Fruit fly (Drosophila melanogaster) whole organism, embryonic: Measurements from ENCODE around the gene Syt12.
A peak's percentile ranks its signal among the peaks of the same experiment; 100 is the strongest.

Experiments used
- Ada2b ChIP-seq: fragments of 200-800 bp; sonication (Bioruptor generic); IDR thresholded peaks from 2 replicates; pipeline ENCODE4 v1.3.6; 2022; ENCODE audit warnings: missing biosample characterization, missing genetic modification characterization
- Atf3 ChIP-seq: fragments of 200-800 bp; sonication (Bioruptor generic); optimal IDR thresholded peaks from 3 replicates; lab custom pipeline; 2016; ENCODE audit warnings: missing biosample characterization, missing genetic modification characterization
- Awh ChIP-seq: fragments of 200-800 bp; sonication (Bioruptor generic); IDR thresholded peaks from 2 replicates; pipeline ENCODE4, ENCODE4 v1.3.6; 2022; ENCODE audit warnings: missing biosample characterization, missing genetic modification characterization
- CG10431 ChIP-seq: fragments of 200-800 bp; sonication (Bioruptor generic); optimal IDR thresholded peaks from 3 replicates; lab custom pipeline; 2018; ENCODE audit warnings: missing biosample characterization, mild to moderate bottlenecking, missing genetic modification characterization
- CG10462 ChIP-seq: fragments of 200-800 bp; sonication (Bioruptor generic); optimal IDR thresholded peaks from 2 replicates; lab custom pipeline; 2016; ENCODE audit warnings: missing biosample characterization, missing genetic modification characterization
- CG10959 ChIP-seq: fragments of 200-800 bp; sonication (Bioruptor generic); IDR thresholded peaks from 2 replicates; pipeline ENCODE4 v1.3.6; 2022; ENCODE audit warnings: missing biosample characterization, missing genetic modification characterization
- CG12769 ChIP-seq: fragments of 200-800 bp; sonication (Bioruptor generic); optimal IDR thresholded peaks from 2 replicates; lab custom pipeline; 2019; ENCODE audit warnings: missing biosample characterization, mild to moderate bottlenecking, missing genetic modification characterization, moderate library complexity
- CG13424 ChIP-seq: fragments of 200-800 bp; sonication (Bioruptor generic); optimal IDR thresholded peaks from 2 replicates; lab custom pipeline; 2019; ENCODE audit warnings: missing biosample characterization, mild to moderate bottlenecking, missing genetic modification characterization, moderate library complexity
- CG14441 ChIP-seq: fragments of 200-800 bp; sonication (Bioruptor generic); IDR thresholded peaks from 2 replicates; pipeline ENCODE4 v1.3.6; 2022; ENCODE audit warnings: missing biosample characterization, missing genetic modification characterization
- CG14710 ChIP-seq: fragments of 200-800 bp; sonication (Bioruptor generic); optimal IDR thresholded peaks from 3 replicates; lab custom pipeline; 2019; ENCODE audit warnings: missing biosample characterization, mild to moderate bottlenecking, missing genetic modification characterization, moderate library complexity
- CG15514 ChIP-seq: fragments of 200-800 bp; sonication (Bioruptor generic); optimal IDR thresholded peaks from 3 replicates; lab custom pipeline; 2017; ENCODE audit warnings: missing biosample characterization, missing genetic modification characterization, mild to moderate bottlenecking, moderate library complexity, missing genetic modification reagents
- CG16813 ChIP-seq: fragments of 200-800 bp; sonication (Bioruptor generic); IDR thresholded peaks from 3 replicates; pipeline ENCODE4 v1.3.6; 2022; ENCODE audit warnings: missing biosample characterization, missing genetic modification characterization; ENCODE audit not compliant: partially characterized antibody
- CG2199 ChIP-seq: fragments of 200-800 bp; sonication (Bioruptor generic); IDR thresholded peaks from 3 replicates; pipeline ENCODE4 v1.3.6; 2022; ENCODE audit warnings: missing biosample characterization, missing genetic modification characterization
- CG2202 ChIP-seq: fragments of 200-800 bp; sonication (Bioruptor generic); optimal IDR thresholded peaks from 2 replicates; lab custom pipeline; 2018; ENCODE audit warnings: missing biosample characterization, mild to moderate bottlenecking, missing genetic modification characterization
- CG32532 ChIP-seq: fragments of 200-800 bp; sonication (Bioruptor generic); IDR thresholded peaks from 2 replicates; pipeline ENCODE4 v1.3.6; 2022; ENCODE audit warnings: missing biosample characterization, missing genetic modification characterization
- CG32767 ChIP-seq: fragments of 200-800 bp; sonication (Bioruptor generic); IDR thresholded peaks from 2 replicates; pipeline ENCODE4 v1.3.6; 2022; ENCODE audit warnings: missing biosample characterization, missing genetic modification characterization
- CG33213 ChIP-seq: fragments of 200-800 bp; sonication (Bioruptor generic); optimal IDR thresholded peaks from 3 replicates; lab custom pipeline; 2016; ENCODE audit warnings: missing biosample characterization, missing genetic modification characterization
- CG34376 ChIP-seq: fragments of 200-800 bp; sonication (Bioruptor generic); optimal IDR thresholded peaks from 2 replicates; lab custom pipeline; 2018; ENCODE audit warnings: missing biosample characterization, mild to moderate bottlenecking, missing genetic modification characterization
- CG3847 ChIP-seq: fragments of 200-800 bp; sonication (Bioruptor generic); IDR thresholded peaks from 2 replicates; pipeline ENCODE4 v1.3.6; 2022; ENCODE audit warnings: missing biosample characterization, missing genetic modification characterization
- CG4404 ChIP-seq: fragments of 200-800 bp; sonication (Bioruptor generic); IDR thresholded peaks from 2 replicates; pipeline ENCODE4 v1.3.6; 2022; ENCODE audit warnings: missing biosample characterization, missing genetic modification characterization
- CG7271 ChIP-seq: fragments of 200-800 bp; sonication (Bioruptor generic); optimal IDR thresholded peaks from 2 replicates; lab custom pipeline; 2018; ENCODE audit warnings: missing biosample characterization, mild to moderate bottlenecking, missing genetic modification characterization, moderate library complexity
- CG7357 ChIP-seq: fragments of 200-800 bp; sonication (Bioruptor generic); IDR thresholded peaks from 3 replicates; pipeline ENCODE4 v1.3.6; 2022; ENCODE audit warnings: missing biosample characterization, missing genetic modification characterization
- CG7786 ChIP-seq: fragments of 200-800 bp; sonication (Bioruptor generic); optimal IDR thresholded peaks from 2 replicates; lab custom pipeline; 2016; ENCODE audit warnings: missing biosample characterization, missing genetic modification characterization
- CG9215 ChIP-seq: fragments of 200-800 bp; sonication (Bioruptor generic); IDR thresholded peaks from 2 replicates; pipeline ENCODE4 v1.3.6; 2022; ENCODE audit warnings: missing biosample characterization, missing genetic modification characterization
- CG9727 ChIP-seq: fragments of 200-800 bp; sonication (Bioruptor generic); optimal IDR thresholded peaks from 3 replicates; lab custom pipeline; 2017; ENCODE audit warnings: missing biosample characterization, mild to moderate bottlenecking, missing genetic modification characterization
- E2f1 ChIP-seq: fragments of 200-800 bp; sonication (Bioruptor generic); IDR thresholded peaks from 2 replicates; pipeline ENCODE4 v1.3.6; 2022; ENCODE audit warnings: missing biosample characterization, missing genetic modification characterization
- Elba2 ChIP-seq: fragments of 200-800 bp; sonication (Bioruptor generic); optimal IDR thresholded peaks from 3 replicates; lab custom pipeline; 2016; ENCODE audit warnings: missing biosample characterization, missing genetic modification characterization
- Hmx ChIP-seq: fragments of 200-800 bp; sonication (Bioruptor generic); optimal IDR thresholded peaks from 2 replicates; lab custom pipeline; 2016; ENCODE audit warnings: missing biosample characterization, missing genetic modification characterization
- MESR4 ChIP-seq: fragments of 200-800 bp; sonication (Bioruptor generic); optimal IDR thresholded peaks from 2 replicates; lab custom pipeline; 2018; ENCODE audit warnings: missing biosample characterization, mild to moderate bottlenecking, missing genetic modification characterization, moderate library complexity
- MTF-1 ChIP-seq: fragments of 200-800 bp; sonication (Bioruptor generic); optimal IDR thresholded peaks from 2 replicates; lab custom pipeline; 2018; ENCODE audit warnings: missing biosample characterization, mild to moderate bottlenecking, missing genetic modification characterization, borderline replicate concordance
- Sin3A ChIP-seq: fragments of >200 bp; optimal IDR thresholded peaks from 2 replicates; lab custom pipeline; 2018
- Six4 ChIP-seq: fragments of 200-800 bp; sonication (Bioruptor generic); optimal IDR thresholded peaks from 2 replicates; lab custom pipeline; 2016; ENCODE audit warnings: missing biosample characterization, missing genetic modification characterization
- TFAM ChIP-seq: fragments of 200-800 bp; sonication (Bioruptor generic); optimal IDR thresholded peaks from 2 replicates; lab custom pipeline; 2017; ENCODE audit warnings: missing biosample characterization, missing genetic modification characterization, inconsistent platforms
- aop ChIP-seq: fragments of 200-800 bp; sonication (Bioruptor generic); IDR thresholded peaks from 2 replicates; pipeline ENCODE4 v1.3.6; 2022; ENCODE audit warnings: missing biosample characterization, missing genetic modification characterization
- az2 ChIP-seq: fragments of 200-800 bp; sonication (Bioruptor generic); optimal IDR thresholded peaks from 3 replicates; lab custom pipeline; 2016; ENCODE audit warnings: missing biosample characterization, missing genetic modification characterization
- bigmax ChIP-seq: fragments of 200-800 bp; sonication (Bioruptor generic); optimal IDR thresholded peaks from 2 replicates; lab custom pipeline; 2018; ENCODE audit warnings: missing biosample characterization, mild to moderate bottlenecking, missing genetic modification characterization
- btn ChIP-seq: fragments of 200-800 bp; sonication (Bioruptor generic); optimal IDR thresholded peaks from 2 replicates; lab custom pipeline; 2016; ENCODE audit warnings: missing biosample characterization, missing genetic modification characterization
- chn ChIP-seq: fragments of 200-800 bp; sonication (Bioruptor generic); optimal IDR thresholded peaks from 2 replicates; lab custom pipeline; 2016; ENCODE audit warnings: missing biosample characterization, missing genetic modification characterization
- danr ChIP-seq: fragments of 200-800 bp; sonication (Bioruptor generic); IDR thresholded peaks from 2 replicates; pipeline ENCODE4 v1.3.6; 2022; ENCODE audit warnings: missing biosample characterization, missing genetic modification characterization
- en ChIP-seq: fragments of 200-800 bp; sonication (Bioruptor generic); optimal IDR thresholded peaks from 2 replicates; lab custom pipeline; 2016; ENCODE audit warnings: missing biosample characterization, missing genetic modification characterization
- fd3F ChIP-seq: fragments of 200-800 bp; sonication (Bioruptor generic); optimal IDR thresholded peaks from 2 replicates; lab custom pipeline; 2018; ENCODE audit warnings: missing biosample characterization, mild to moderate bottlenecking, missing genetic modification characterization, moderate library complexity
- grn ChIP-seq: fragments of 200-800 bp; sonication (Bioruptor generic); optimal IDR thresholded peaks from 3 replicates; lab custom pipeline; 2017; ENCODE audit warnings: missing biosample characterization, missing genetic modification characterization
- hbn ChIP-seq: fragments of 200-800 bp; sonication (Bioruptor generic); IDR thresholded peaks from 2 replicates; pipeline ENCODE4 v1.3.6; 2022; ENCODE audit warnings: missing biosample characterization, missing genetic modification characterization; ENCODE audit not compliant: partially characterized antibody
- lola ChIP-seq, 3 experiments: fragments of >200 bp in 2 of 3; fragments of 200-800 bp in 1 of 3; sonication (Bioruptor generic) in 1 of 3; optimal IDR thresholded peaks; 2 replicates each; lab custom pipeline; 2017 to 2019; ENCODE audit warnings: missing biosample characterization in 3 of 3, missing genetic modification characterization in 3 of 3, mild to moderate bottlenecking in 1 of 3, moderate library complexity in 1 of 3
- nerfin-2 ChIP-seq: fragments of 200-800 bp; sonication (Bioruptor generic); IDR thresholded peaks from 2 replicates; pipeline ENCODE4 v1.3.6; 2022; ENCODE audit warnings: missing biosample characterization, missing genetic modification characterization; ENCODE audit not compliant: partially characterized antibody
- sna ChIP-seq: fragments of 200-800 bp; sonication (Bioruptor generic); IDR thresholded peaks from 2 replicates; pipeline ENCODE4 v1.3.6; 2022; ENCODE audit warnings: missing biosample characterization, missing genetic modification characterization; ENCODE audit not compliant: partially characterized antibody
- stc ChIP-seq: fragments of 200-800 bp; sonication (Bioruptor generic); IDR thresholded peaks from 2 replicates; pipeline ENCODE4 v1.3.6; 2022; ENCODE audit warnings: missing biosample characterization, missing genetic modification characterization
- toy ChIP-seq: fragments of 200-800 bp; sonication (Bioruptor generic); IDR thresholded peaks from 2 replicates; pipeline ENCODE4 v1.3.6; 2022; ENCODE audit warnings: missing biosample characterization, missing genetic modification characterization
- tx ChIP-seq: fragments of 200-800 bp; sonication (Bioruptor generic); optimal IDR thresholded peaks from 2 replicates; lab custom pipeline; 2016; ENCODE audit warnings: missing biosample characterization, missing genetic modification characterization
- zen ChIP-seq: fragments of 200-800 bp; sonication (Bioruptor generic); optimal IDR thresholded peaks from 3 replicates; lab custom pipeline; 2018; ENCODE audit warnings: missing biosample characterization, mild to moderate bottlenecking, missing genetic modification characterization, moderate library complexity

Syt12 gene

dm6 chrX:13387373-13387850 is 28.4 kb downstream of the Syt12 start, which contains the start of the genes Ype and CG1662 (continued):
- no peak for TF ChIP-seq MTF-1 (GFP tag; lab: Kevin White, UChicago)
- TF ChIP-seq CG14441 (GFP tag; lab: Robert Waterston, UW), result peak; percentile 60
- peak; percentile 65 for TF ChIP-seq fd3F (GFP tag; lab: Kevin White, UChicago)
- peak; percentile 47 for TF ChIP-seq CG34376 (GFP tag; lab: Kevin White, UChicago)
- 0 out of 2 replicates have a peak, but pooled peaks have one; percentile 39 for TF ChIP-seq Awh (GFP tag; lab: Robert Waterston, UW)
- peak; percentile 78 for TF ChIP-seq az2
- TF ChIP-seq grn (GFP tag; lab: Kevin White, UChicago), result no peak
- TF ChIP-seq CG7786 (GFP tag; lab: Kevin White, UChicago), result peak; percentile 47
- TF ChIP-seq CG4404, result peak; percentile 74
- TF ChIP-seq tx (GFP tag; lab: Kevin White, UChicago), result peak; percentile 58
- no peak for TF ChIP-seq MESR4
- peak; percentile 76 for TF ChIP-seq zen
- TF ChIP-seq danr (GFP tag; lab: Robert Waterston, UW), result no peak
- no peak for TF ChIP-seq CG12769 (tag; lab: Kevin White, UChicago)
- no peak for TF ChIP-seq stc (GFP tag; lab: Robert Waterston, UW)
- peak; percentile 2 for TF ChIP-seq Elba2
- no peak for TF ChIP-seq aop (GFP tag; lab: Robert Waterston, UW)
- peak; percentile 43 for TF ChIP-seq Hmx
- peak; percentile 66 for TF ChIP-seq CG9215
- TF ChIP-seq Atf3 (GFP tag; lab: Kevin White, UChicago), result peak; percentile 44
- TF ChIP-seq CG14710 (tag; lab: Kevin White, UChicago), result peak; percentile 86
- TF ChIP-seq lola (GFP tag; optimal IDR thresholded peaks at IDR 0.05; lab: Kevin White, UChicago), result peak in 1 of 3 experiments; percentile 76
- TF ChIP-seq hbn, result peak; percentile 58
- no peak for TF ChIP-seq CG10959 (GFP tag; lab: Robert Waterston, UW)
- TF ChIP-seq CG10431, result peak; percentile 36
- TF ChIP-seq CG7271 (tag; lab: Kevin White, UChicago), result no peak
- peak; percentile 77 for TF ChIP-seq CG3847 (GFP tag; lab: Robert Waterston, UW)
- TF ChIP-seq bigmax (GFP tag; lab: Kevin White, UChicago), result no peak
- TF ChIP-seq TFAM (GFP tag; lab: Kevin White, UChicago), result no peak
- TF ChIP-seq CG7357 (GFP tag; lab: Robert Waterston, UW), result 0 out of 3 replicates have a peak, but pooled peaks have one; percentile 27
- TF ChIP-seq CG16813 (GFP tag; lab: Robert Waterston, UW), result peak; percentile 69
- TF ChIP-seq Six4 (GFP tag; lab: Kevin White, UChicago), result peak; percentile 54
- TF ChIP-seq en (GFP tag; lab: Kevin White, UChicago), result peak; percentile 8
- TF ChIP-seq E2f1 (GFP tag; lab: Robert Waterston, UW), result peak; percentile 54; the same call in 1 of the 2 replicates
- no peak for TF ChIP-seq nerfin-2 (GFP tag; lab: Robert Waterston, UW)
- peak; percentile 36 for TF ChIP-seq CG2202 (tag; lab: Kevin White, UChicago)
- no peak for TF ChIP-seq CG2199 (GFP tag; lab: Robert Waterston, UW)
- no peak for TF ChIP-seq toy (GFP tag; lab: Robert Waterston, UW)
- TF ChIP-seq sna (GFP tag; lab: Robert Waterston, UW), result peak; percentile 57; the same call in 1 of the 2 replicates
- peak; percentile 80 for TF ChIP-seq CG9727
- 0 out of 2 replicates have a peak, but pooled peaks have one; percentile 31 for TF ChIP-seq Ada2b (GFP tag; lab: Robert Waterston, UW)
- peak; percentile 24 for TF ChIP-seq CG10462
- peak; percentile 68 for TF ChIP-seq CG15514
- TF ChIP-seq CG32532 (GFP tag; lab: Robert Waterston, UW), result peak; percentile 77
- TF ChIP-seq CG32767 (GFP tag; lab: Robert Waterston, UW), result no peak
- peak; percentile 76 for TF ChIP-seq Sin3A (lab: Kevin White, UChicago)
- TF ChIP-seq CG33213 (GFP tag; lab: Kevin White, UChicago), result peak; percentile 24
- TF ChIP-seq chn, result peak; percentile 76
- TF ChIP-seq CG13424, result peak; percentile 86
- TF ChIP-seq btn (GFP tag; lab: Kevin White, UChicago), result no peak
